Worm (Caenorhabditis elegans): ENCODE results near the gene F40F8.12.

Gene F40F8.12

DNA sequence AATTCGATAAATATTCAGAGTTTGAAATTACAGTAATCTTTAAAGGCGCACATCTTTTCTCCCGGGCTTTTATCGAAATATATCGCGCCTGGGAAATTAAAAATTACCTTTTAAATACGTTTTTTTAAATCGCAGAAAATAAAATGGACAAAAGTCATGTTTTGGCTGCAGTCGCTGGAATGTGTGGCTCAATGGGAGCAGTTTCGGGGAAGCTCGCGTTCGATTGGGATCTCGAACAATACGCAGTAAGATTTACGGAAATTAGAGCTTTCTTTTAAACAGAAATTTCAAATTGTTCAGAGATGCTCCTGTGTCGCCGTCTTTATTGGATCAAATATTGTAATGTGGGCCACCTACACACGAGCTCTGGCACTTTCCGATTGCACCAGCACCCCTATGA, at the start of gene F40F8.12:
F40F8.12 (plus strand) TSS at position 301 of the 400 bp plus-strand sequence.
- TF ChIP-seq pha-4 (tag; optimal IDR thresholded peaks at IDR 0.05) (no peak), ceh-82 (tag; optimal IDR thresholded peaks at IDR 0.05) (no peak), ztf-11 (tag; optimal IDR thresholded peaks at IDR 0.05) (no peak), fkh-2 (tag; optimal IDR thresholded peaks at IDR 0.05) (no peak), unc-39 (tag; optimal IDR thresholded peaks at IDR 0.05) (no peak), mml-1 (tag; optimal IDR thresholded peaks at IDR 0.05) (no peak), egl-5 (tag; optimal IDR thresholded peaks at IDR 0.05) (no peak), daf-12 (tag; optimal IDR thresholded peaks at IDR 0.05) (no peak), tbx-2 (tag; optimal IDR thresholded peaks at IDR 0.05) (no peak), pqm-1 (tag; optimal IDR thresholded peaks at IDR 0.05) (no peak), ceh-28 (tag; optimal IDR thresholded peaks at IDR 0.05) (no peak), R02D3.7 (tag; optimal IDR thresholded peaks at IDR 0.05) (no peak), unc-62 (GFP tag; optimal IDR thresholded peaks at IDR 0.05) (no peak), hmg-11 (tag; optimal IDR thresholded peaks at IDR 0.05) (no peak), nhr-237 (tag; optimal IDR thresholded peaks at IDR 0.05) (no peak), nfya-1 (tag; optimal IDR thresholded peaks at IDR 0.05; ENCODE audit: insufficient read depth) (no peak)

DNA sequence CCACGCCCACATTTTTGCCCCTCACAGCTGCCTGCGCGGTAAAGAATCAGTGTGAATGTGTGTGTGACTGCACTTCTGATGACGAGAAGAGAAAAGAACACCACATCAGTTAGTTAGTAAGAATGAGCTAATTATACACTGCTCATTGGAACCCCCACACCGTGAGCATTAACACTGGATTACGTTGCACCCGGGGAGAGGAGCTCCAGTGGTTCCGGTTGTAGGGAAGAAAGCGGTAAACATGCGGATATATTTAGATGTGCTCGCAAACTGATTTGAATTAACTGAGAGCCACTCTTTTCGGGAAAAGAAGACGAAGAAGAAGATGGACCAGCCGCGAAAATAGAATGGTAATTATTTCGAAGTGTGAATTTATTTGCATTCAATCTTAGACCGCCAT, 42.8 kb upstream of the F40F8.12 start:
- TF ChIP-seq zag-1 (tag; optimal IDR thresholded peaks at IDR 0.05): no peak
- no peak for TF ChIP-seq jun-1 (tag; optimal IDR thresholded peaks at IDR 0.05)
- no peak for TF ChIP-seq elt-1 (tag; optimal IDR thresholded peaks at IDR 0.05)
- no peak for TF ChIP-seq aly-2 (tag; optimal IDR thresholded peaks at IDR 0.05)

DNA sequence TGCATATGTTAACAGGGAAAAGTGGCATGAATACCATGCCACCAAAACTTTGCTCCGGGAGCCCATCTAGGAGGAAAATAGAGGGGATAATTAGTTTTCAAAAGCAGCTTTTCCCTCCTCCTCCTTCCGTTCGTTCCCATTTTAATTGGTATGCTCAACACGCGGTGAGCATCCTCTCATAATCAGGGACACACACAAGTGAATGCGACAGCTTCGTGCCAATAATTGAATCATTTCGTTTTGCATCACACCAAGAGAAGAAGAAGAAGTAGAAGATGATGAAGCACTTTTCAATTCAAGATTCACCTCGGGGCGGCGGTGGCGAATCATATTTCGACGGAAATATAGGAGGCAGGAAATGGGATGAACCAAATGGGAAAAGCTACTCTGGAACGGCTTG, 41.5 kb upstream of the F40F8.12 start:
- no peak for TF ChIP-seq nfya-1 (tag; optimal IDR thresholded peaks at IDR 0.05; ENCODE audit: insufficient read depth)
- TF ChIP-seq nhr-28 (tag; optimal IDR thresholded peaks at IDR 0.05): no peak
- no peak for TF ChIP-seq lin-39 (tag; optimal IDR thresholded peaks at IDR 0.05)
- no peak for TF ChIP-seq nhr-43 (tag; optimal IDR thresholded peaks at IDR 0.05; ENCODE audit: poor library complexity, severe bottlenecking)
- no peak for TF ChIP-seq hmg-11 (tag; optimal IDR thresholded peaks at IDR 0.05)
- no peak for TF ChIP-seq elt-1 (tag; optimal IDR thresholded peaks at IDR 0.05)
- TF ChIP-seq sea-2 (GFP tag; optimal IDR thresholded peaks at IDR 0.05): no peak

DNA sequence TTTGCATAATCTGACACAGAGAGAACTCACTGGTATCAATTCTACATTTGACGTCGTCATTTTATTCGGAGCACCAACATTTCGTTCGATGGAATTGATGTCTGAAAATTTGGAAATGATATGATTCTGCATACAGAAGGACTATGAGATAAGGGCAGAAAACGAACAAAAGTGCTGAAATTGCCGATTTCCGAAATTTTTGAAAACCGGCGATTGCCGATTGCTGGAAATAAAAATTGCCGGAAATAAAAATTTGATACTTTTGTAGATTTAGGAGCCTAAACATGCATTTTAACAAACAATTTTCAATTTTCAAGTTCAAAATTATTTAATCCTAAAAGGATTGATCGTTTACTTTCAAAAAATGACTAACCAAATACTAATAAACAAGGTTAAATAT, 40.3 kb upstream of the F40F8.12 start, which contains the start of gene unc-53:
unc-53 (minus strand) TSS at position 101 of the 400 bp plus-strand sequence.
- TF ChIP-seq lsy-12 (tag; optimal IDR thresholded peaks at IDR 0.05) (no peak), ama-1 (optimal IDR thresholded peaks at IDR 0.05) (no peak), snpc-4 (tag; optimal IDR thresholded peaks at IDR 0.05) (no peak), nhr-11 (tag; optimal IDR thresholded peaks at IDR 0.05) (no peak), ztf-4 (tag; optimal IDR thresholded peaks at IDR 0.05) (no peak), nhr-43 (tag; optimal IDR thresholded peaks at IDR 0.05; ENCODE audit: poor library complexity, severe bottlenecking) (no peak), lin-15B (tag; optimal IDR thresholded peaks at IDR 0.05) (no peak), mml-1 (tag; optimal IDR thresholded peaks at IDR 0.05) (no peak), sea-2 (GFP tag; optimal IDR thresholded peaks at IDR 0.05) (no peak), nhr-76 (tag; optimal IDR thresholded peaks at IDR 0.05) (no peak), ZK546.5 (tag; optimal IDR thresholded peaks at IDR 0.05) (no peak), R02D3.7 (tag; optimal IDR thresholded peaks at IDR 0.05) (no peak)

DNA sequence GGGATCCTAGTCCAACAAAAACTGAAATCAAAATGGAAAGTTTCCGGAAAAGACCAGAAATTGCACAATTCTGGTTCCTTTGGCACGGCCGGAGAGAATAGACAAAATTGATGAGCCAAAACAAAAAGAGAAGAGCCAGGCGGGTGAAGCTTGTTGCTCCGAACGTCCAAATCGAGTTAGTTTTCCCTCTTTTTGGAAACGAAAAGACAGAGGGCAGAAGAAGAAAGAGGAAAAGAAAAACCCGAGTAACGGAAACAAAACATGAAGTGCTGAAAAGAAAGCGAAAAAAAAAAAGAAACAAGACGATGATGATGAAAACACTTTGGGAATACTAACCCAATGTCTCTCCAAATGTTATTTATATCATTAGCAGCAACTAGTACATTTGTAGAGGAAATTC, 38.0 kb upstream of the F40F8.12 start:
- TF ChIP-seq fkh-10 (GFP tag; optimal IDR thresholded peaks at IDR 0.05) (peak; percentile 22), nhr-76 (tag; optimal IDR thresholded peaks at IDR 0.05) (no peak), nfya-1 (tag; optimal IDR thresholded peaks at IDR 0.05; ENCODE audit: insufficient read depth) (peak; percentile 16), unc-62 (GFP tag; optimal IDR thresholded peaks at IDR 0.05) (no peak)

DNA sequence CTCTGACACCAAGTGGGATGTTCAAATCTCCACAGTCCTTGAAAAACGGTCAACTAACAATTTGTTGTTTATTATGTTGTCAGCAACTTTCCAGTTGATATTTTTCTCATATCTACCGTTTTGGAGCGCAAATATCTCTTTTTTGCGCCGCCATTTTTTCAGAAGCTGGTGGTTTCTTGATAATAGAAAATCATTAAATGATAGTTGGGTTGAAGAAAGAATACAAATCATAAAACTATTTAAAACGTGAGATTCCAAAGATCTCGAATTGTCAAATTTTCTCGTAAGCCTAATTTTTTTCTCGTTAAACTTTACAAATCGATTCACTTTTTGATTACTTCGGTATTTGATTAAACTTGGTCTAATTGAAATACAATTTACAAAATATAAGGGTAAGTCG, 37.2 kb upstream of the F40F8.12 start, which contains the start of gene rpl-42:
rpl-42 (plus strand) TSS at position 301 of the 400 bp plus-strand sequence.
- no peak for TF ChIP-seq snpc-4 (tag; optimal IDR thresholded peaks at IDR 0.05)
- no peak for TF ChIP-seq nhr-28 (tag; optimal IDR thresholded peaks at IDR 0.05)
- TF ChIP-seq R02D3.7 (tag; optimal IDR thresholded peaks at IDR 0.05): no peak
- no peak for TF ChIP-seq skn-1 (tag; optimal IDR thresholded peaks at IDR 0.05)
- TF ChIP-seq ama-1 (optimal IDR thresholded peaks at IDR 0.05): no peak
- no peak for TF ChIP-seq lsy-12 (tag; optimal IDR thresholded peaks at IDR 0.05)
- no peak for TF ChIP-seq eor-1 (tag; optimal IDR thresholded peaks at IDR 0.05)

Data from whole organism, L3 larva.